Worm (Caenorhabditis elegans): ENCODE data around the gene chtb-1.

The chtb-1 gene

ce11 chrIII:9390924-9391323 is 35.7 kb upstream of the chtb-1 start (continued):
- TF ChIP-seq fkh-8 (tag; optimal IDR thresholded peaks at IDR 0.05), result peak; percentile 41
- TF ChIP-seq ceh-82 (tag; optimal IDR thresholded peaks at IDR 0.05), result peak in 1 of 3 experiments; percentile 0
- no peak for TF ChIP-seq sptf-1 (tag; optimal IDR thresholded peaks at IDR 0.05)
- TF ChIP-seq dpl-1 (GFP tag; optimal IDR thresholded peaks at IDR 0.05), result peak in 2 of 3 experiments; percentile 9 to 46
- TF ChIP-seq egl-27 (tag; optimal IDR thresholded peaks at IDR 0.05), result no peak
- peak; percentile 3 to 35 for TF ChIP-seq efl-1 (optimal IDR thresholded peaks at IDR 0.05)
- TF ChIP-seq efl-1 (GFP tag; optimal IDR thresholded peaks at IDR 0.05 in 1 of 2), result peak; percentile 41 to 84
- TF ChIP-seq lin-35 (GFP tag; optimal IDR thresholded peaks at IDR 0.05), result peak; percentile 4 to 23
- TF ChIP-seq irx-1 (tag; optimal IDR thresholded peaks at IDR 0.05), result no peak
- no peak for TF ChIP-seq nhr-11 (tag; optimal IDR thresholded peaks at IDR 0.05)
- peak; percentile 18 for TF ChIP-seq mep-1 (tag; optimal IDR thresholded peaks at IDR 0.05)
- no peak for TF ChIP-seq fkh-10 (GFP tag; optimal IDR thresholded peaks at IDR 0.05)
- TF ChIP-seq hpl-2 (GFP tag; optimal IDR thresholded peaks at IDR 0.05), result no peak
- peak; percentile 9 for TF ChIP-seq rnt-1 (tag; optimal IDR thresholded peaks at IDR 0.05)
- TF ChIP-seq snpc-4 (tag; optimal IDR thresholded peaks at IDR 0.05), result no peak
- TF ChIP-seq ztf-11 (tag; optimal IDR thresholded peaks at IDR 0.05), result no peak
- peak; percentile 43 for TF ChIP-seq F16B12.6 (tag; optimal IDR thresholded peaks at IDR 0.05)

DNA sequence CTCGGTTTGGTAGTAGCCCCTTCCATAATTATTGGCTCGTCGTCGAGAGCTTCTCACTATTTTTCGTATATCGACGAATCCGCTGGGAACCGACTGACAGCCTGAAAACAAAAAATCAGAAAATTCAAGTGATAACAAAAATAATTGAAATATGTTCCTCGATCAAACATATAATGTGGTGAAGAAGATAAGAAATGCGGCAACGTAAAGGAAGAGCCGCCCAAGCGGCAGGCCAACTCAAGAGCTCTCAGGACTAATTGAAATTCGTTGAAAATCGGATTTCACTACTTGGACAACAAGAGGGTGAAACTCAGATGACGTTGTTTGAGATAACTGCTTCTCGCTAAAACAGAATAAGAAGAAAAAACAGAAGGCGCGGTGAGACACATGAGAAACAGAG is 34.7 kb upstream of the chtb-1 start, which contains the start of gene slc-17.2:
Gene slc-17.2, minus strand, starts transcription at position 101 of the 400 bp plus-strand sequence.
- TF ChIP-seq fkh-8 (tag; optimal IDR thresholded peaks at IDR 0.05), result peak; percentile 52
- no peak for TF ChIP-seq mep-1 (tag; optimal IDR thresholded peaks at IDR 0.05)
- TF ChIP-seq fkh-10 (GFP tag; optimal IDR thresholded peaks at IDR 0.05), result peak; percentile 10
- TF ChIP-seq hpl-2 (GFP tag; optimal IDR thresholded peaks at IDR 0.05), result no peak
- no peak for TF ChIP-seq snu-23 (GFP tag; optimal IDR thresholded peaks at IDR 0.05)
- no peak for TF ChIP-seq nhr-76 (tag; optimal IDR thresholded peaks at IDR 0.05)
- no peak for TF ChIP-seq sup-37 (GFP tag; optimal IDR thresholded peaks at IDR 0.05)
- no peak for TF ChIP-seq ceh-63 (GFP tag; optimal IDR thresholded peaks at IDR 0.05)
- TF ChIP-seq ceh-90 (tag; optimal IDR thresholded peaks at IDR 0.05), result no peak
- TF ChIP-seq lin-14 (GFP tag; optimal IDR thresholded peaks at IDR 0.05), result peak; percentile 18

ce11 chrIII:9385543-9385942 is 30.3 kb upstream of the chtb-1 start, which contains the start of gene C38C10.3:
TSS of gene C38C10.3 (minus strand) at chrIII:9385643.
- no peak for TF ChIP-seq pag-3 (tag; optimal IDR thresholded peaks at IDR 0.05; ENCODE audit: borderline replicate concordance, insufficient read depth)

DNA sequence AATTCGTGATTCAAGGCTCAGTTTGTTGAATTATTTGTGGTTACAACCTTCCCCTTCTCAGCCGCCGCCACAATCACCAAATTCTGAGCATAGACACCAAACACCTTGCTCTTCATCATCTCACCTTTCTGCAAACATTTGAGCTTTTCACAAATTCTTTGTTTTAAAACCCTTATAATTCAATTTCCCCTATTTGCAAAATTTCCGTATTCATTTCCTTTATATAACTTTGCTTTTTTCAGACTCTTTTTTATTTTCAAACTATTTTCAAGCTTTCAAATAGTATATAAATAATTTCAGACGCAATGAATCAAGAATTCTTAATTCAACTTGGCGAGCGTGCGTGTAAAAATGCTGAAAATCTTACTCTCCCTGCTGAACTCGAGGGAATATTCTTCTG is 28.2 kb upstream of the chtb-1 start, which contains the start of gene tkr-1:
Gene tkr-1, plus strand, starts transcription at position 301 of the 400 bp plus-strand sequence.
- no peak for TF ChIP-seq sox-4 (tag; optimal IDR thresholded peaks at IDR 0.05)
- TF ChIP-seq unc-130 (tag; optimal IDR thresholded peaks at IDR 0.05), result no peak
- TF ChIP-seq mep-1 (tag; optimal IDR thresholded peaks at IDR 0.05), result no peak
- TF ChIP-seq C34B4.2 (tag; optimal IDR thresholded peaks at IDR 0.05), result no peak
- no peak for TF ChIP-seq dsc-1 (tag; optimal IDR thresholded peaks at IDR 0.05)

ce11 chrIII:9376701-9377100 is 21.4 kb upstream of the chtb-1 start:
- TF ChIP-seq swsn-7 (tag; optimal IDR thresholded peaks at IDR 0.05), result no peak
- no peak for TF ChIP-seq hlh-4 (tag; optimal IDR thresholded peaks at IDR 0.05)
- TF ChIP-seq blmp-1 (tag; optimal IDR thresholded peaks at IDR 0.05), result no peak
- TF ChIP-seq nhr-47 (tag; optimal IDR thresholded peaks at IDR 0.05), result no peak
- TF ChIP-seq unc-62 (GFP tag; optimal IDR thresholded peaks at IDR 0.05), result no peak
- no peak for TF ChIP-seq lsy-2 (tag; optimal IDR thresholded peaks at IDR 0.05)
- no peak for TF ChIP-seq nhr-84 (tag; optimal IDR thresholded peaks at IDR 0.05)
- no peak for TF ChIP-seq C16A3.4 (tag; optimal IDR thresholded peaks at IDR 0.05)
- TF ChIP-seq unc-30 (tag; optimal IDR thresholded peaks at IDR 0.05), result no peak
- no peak for TF ChIP-seq mep-1 (tag; optimal IDR thresholded peaks at IDR 0.05)
- no peak for TF ChIP-seq elt-3 (tag; optimal IDR thresholded peaks at IDR 0.05)
- no peak for TF ChIP-seq mef-2 (tag; optimal IDR thresholded peaks at IDR 0.05)
- no peak for TF ChIP-seq ceh-63 (GFP tag; optimal IDR thresholded peaks at IDR 0.05)
- no peak for TF ChIP-seq jun-1 (tag; optimal IDR thresholded peaks at IDR 0.05)
- no peak for TF ChIP-seq tlp-1 (tag; optimal IDR thresholded peaks at IDR 0.05)
- no peak for TF ChIP-seq nhr-76 (tag; optimal IDR thresholded peaks at IDR 0.05)
- no peak for TF ChIP-seq ama-1 (optimal IDR thresholded peaks at IDR 0.05)

Measured in whole organism, L1 larva.